Worm (Caenorhabditis elegans): Measurements from ENCODE around the gene Y102A5C.4.

DNA sequence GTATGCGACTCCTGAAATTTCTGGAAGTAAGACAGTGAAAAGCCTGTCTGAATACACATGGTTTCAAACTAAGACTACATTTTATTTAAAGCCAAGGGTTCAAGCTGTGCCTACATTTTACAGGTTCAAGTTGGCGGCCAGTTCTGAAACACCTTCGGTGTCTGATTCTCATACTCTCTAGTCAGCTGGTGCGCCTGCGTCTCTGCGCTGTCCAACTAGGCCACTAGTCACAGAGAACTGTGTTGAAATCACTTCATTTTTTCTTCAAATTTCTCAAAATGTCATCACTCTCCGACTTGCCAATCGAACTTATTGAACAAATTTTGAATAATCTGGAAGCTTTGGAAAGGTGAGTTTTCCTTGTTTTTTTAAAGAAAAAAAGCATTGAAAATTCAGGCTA is 44.6 kb downstream of the Y102A5C.4 start, which contains the start of gene fbxa-90:
- no peak for TF ChIP-seq nhr-43 (tag; optimal IDR thresholded peaks at IDR 0.05; ENCODE audit: poor library complexity, severe bottlenecking)
- no peak for TF ChIP-seq ama-1 (optimal IDR thresholded peaks at IDR 0.05)
- TF ChIP-seq nhr-237 (tag; optimal IDR thresholded peaks at IDR 0.05), result no peak
- no peak for TF ChIP-seq egl-27 (tag; optimal IDR thresholded peaks at IDR 0.05)
- no peak for TF ChIP-seq ztf-4 (tag; optimal IDR thresholded peaks at IDR 0.05)
- TF ChIP-seq R02D3.7 (tag; optimal IDR thresholded peaks at IDR 0.05), result no peak
- TF ChIP-seq pha-4 (tag; optimal IDR thresholded peaks at IDR 0.05), result no peak
- TF ChIP-seq ztf-11 (tag; optimal IDR thresholded peaks at IDR 0.05), result no peak
- TF ChIP-seq elt-2 (tag; optimal IDR thresholded peaks at IDR 0.05), result no peak
- no peak for TF ChIP-seq ceh-82 (tag; optimal IDR thresholded peaks at IDR 0.05)
- no peak for TF ChIP-seq jun-1 (tag; optimal IDR thresholded peaks at IDR 0.05)
- no peak for TF ChIP-seq nhr-23 (tag; optimal IDR thresholded peaks at IDR 0.05)
- TF ChIP-seq mdl-1 (tag; optimal IDR thresholded peaks at IDR 0.05), result no peak
